Fruit fly (Drosophila melanogaster): ENCODE results near the gene CG3815.

- TF ChIP-seq psq (optimal IDR thresholded peaks at IDR 0.05) (no peak), Myc (optimal IDR thresholded peaks at IDR 0.05) (no peak), insv (optimal IDR thresholded peaks at IDR 0.05) (no peak), h (optimal IDR thresholded peaks at IDR 0.05) (no peak), Sin3A (optimal IDR thresholded peaks at IDR 0.05) (no peak)
These were observed 16.1 kb upstream of the CG3815 start for dm6 chrX:6278879-6279628.
